Worm (Caenorhabditis elegans): Measurements from ENCODE around the gene oac-15.

DNA sequence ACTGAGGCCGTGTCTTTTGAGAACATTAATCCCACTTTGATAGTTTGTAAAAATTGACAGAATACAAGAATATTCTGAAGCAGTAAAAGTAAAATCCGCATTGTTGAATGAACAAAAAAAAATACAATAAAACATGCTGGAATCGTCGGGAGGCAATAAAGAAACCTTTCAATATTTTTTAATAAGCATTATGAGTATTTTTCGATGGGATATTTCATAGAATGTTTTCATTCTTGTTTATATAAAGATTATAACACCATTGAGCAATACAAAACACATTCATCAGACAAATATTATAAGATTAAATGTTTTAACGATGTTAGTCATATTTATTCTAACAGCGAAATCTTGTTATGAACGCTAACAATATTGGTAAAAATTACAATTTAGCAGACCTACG lies 44.0 kb upstream of the oac-15 start, which contains the start of gene gcy-20:
- TF ChIP-seq nhr-23 (tag; optimal IDR thresholded peaks at IDR 0.05) (no peak), ztf-4 (tag; optimal IDR thresholded peaks at IDR 0.05) (no peak), lin-39 (tag; optimal IDR thresholded peaks at IDR 0.05) (no peak)
